Worm (Caenorhabditis elegans) whole organism, mixed stage, embryonic: Measurements from ENCODE around the gene rfc-1.

ENCODE experiments used
- M03D4.4 ChIP-seq: sonication (generic microtip); optimal IDR thresholded peaks from 2 replicates; lab custom pipeline; 2017; ENCODE audit warnings: mild to moderate bottlenecking, missing genetic modification characterization, missing compliant biosample characterization
- ceh-83 ChIP-seq: fragments of 200-800 bp; sonication (Bioruptor generic); optimal IDR thresholded peaks from 2 replicates; lab custom pipeline; 2018; ENCODE audit warnings: mild to moderate bottlenecking, missing genetic modification characterization, missing compliant biosample characterization
- ces-1 ChIP-seq: fragments of 150-350 bp; optimal IDR thresholded peaks from 2 replicates; lab custom pipeline; 2014; ENCODE audit warnings: missing biosample characterization, missing genetic modification reagents, missing genetic modification characterization
- elt-3 ChIP-seq: fragments of 150-350 bp; optimal IDR thresholded peaks from 2 replicates; lab custom pipeline; 2014; ENCODE audit warnings: missing biosample characterization, missing genetic modification characterization
- lin-13 ChIP-seq: fragments of 150-350 bp; optimal IDR thresholded peaks from 2 replicates; lab custom pipeline; 2014; ENCODE audit warnings: missing biosample characterization, missing genetic modification characterization
- mab-5 ChIP-seq: fragments of 150-350 bp; optimal IDR thresholded peaks from 2 replicates; lab custom pipeline; 2014; ENCODE audit warnings: missing biosample characterization, missing genetic modification characterization
- mep-1 ChIP-seq: fragments of 150-350 bp; optimal IDR thresholded peaks from 2 replicates; lab custom pipeline; 2017; ENCODE audit warnings: missing biosample characterization, missing genetic modification reagents, missing genetic modification characterization, inconsistent platforms
- nhr-28 ChIP-seq: fragments of 150-350 bp; optimal IDR thresholded peaks from 2 replicates; lab custom pipeline; 2014; ENCODE audit warnings: missing biosample characterization, missing genetic modification characterization
- pha-4 ChIP-seq: fragments of 150-350 bp; optimal IDR thresholded peaks from 2 replicates; lab custom pipeline; 2018; ENCODE audit warnings: missing biosample characterization, missing genetic modification reagents, missing genetic modification characterization
- sptf-1 ChIP-seq: sonication (generic microtip); optimal IDR thresholded peaks from 2 replicates; lab custom pipeline; 2017; ENCODE audit warnings: mild to moderate bottlenecking, missing genetic modification characterization, moderate library complexity, missing compliant biosample characterization
- ztf-11 ChIP-seq: fragments of 150-350 bp; optimal IDR thresholded peaks from 2 replicates; lab custom pipeline; 2014; ENCODE audit warnings: missing biosample characterization, missing genetic modification characterization

- TF ChIP-seq pha-4 (tag; lab: Kevin White, UChicago), result no peak
- no peak for TF ChIP-seq lin-13
- no peak for TF ChIP-seq elt-3 (tag; lab: Kevin White, UChicago)
- TF ChIP-seq M03D4.4, result no peak
- no peak for TF ChIP-seq nhr-28 (tag; lab: Kevin White, UChicago)
- TF ChIP-seq mab-5 (tag; lab: Kevin White, UChicago), result no peak
- no peak for TF ChIP-seq sptf-1 (tag; lab: Kevin White, UChicago)
- TF ChIP-seq ztf-11, result no peak
- no peak for TF ChIP-seq ces-1 (GFP tag; lab: Kevin White, UChicago)
- TF ChIP-seq mep-1 (tag; lab: Kevin White, UChicago), result no peak
- no peak for TF ChIP-seq ceh-83 (GFP tag; lab: Kevin White, UChicago)
Measured at ce11 chrV:14684359-14685312, 38.9 kb upstream of the rfc-1 start, which contains the start of gene hsp-90.
